Worm (Caenorhabditis elegans) whole organism, young adult: ENCODE results near the gene F56B6.6.
A peak's percentile ranks its signal among the peaks of the same experiment; 100 is the strongest.

Source experiments
- B0035.1 ChIP-seq: sonication (generic microtip); optimal IDR thresholded peaks from 2 replicates; lab custom pipeline; 2016; ENCODE audit warnings: missing genetic modification characterization, mild to moderate bottlenecking, missing compliant biosample characterization, missing genotype, missing genetic modification reagents
- F52B5.7 ChIP-seq: sonication (generic microtip); optimal IDR thresholded peaks from 2 replicates; lab custom pipeline; 2016; ENCODE audit warnings: mild to moderate bottlenecking, missing genetic modification characterization, missing compliant biosample characterization
- F55B11.4 ChIP-seq: sonication (generic microtip); optimal IDR thresholded peaks from 2 replicates; lab custom pipeline; 2016; ENCODE audit warnings: missing compliant biosample characterization, missing genetic modification characterization, borderline replicate concordance; ENCODE audit not compliant: insufficient read depth
- K12H6.12 ChIP-seq: fragments of 200-800 bp; sonication (Bioruptor generic); optimal IDR thresholded peaks from 2 replicates; lab custom pipeline; 2018; ENCODE audit warnings: mild to moderate bottlenecking, missing genetic modification characterization, missing compliant biosample characterization
- Y56A3A.18 ChIP-seq: fragments of 200-800 bp; sonication (Bioruptor generic); IDR thresholded peaks from 2 replicates; pipeline ENCODE4 v1.3.6; 2022; ENCODE audit warnings: missing genetic modification reagents, missing genetic modification characterization, missing compliant biosample characterization
- Y67H2A.10 ChIP-seq: fragments of 200-800 bp; sonication (Bioruptor generic); conservative IDR thresholded peaks from 2 replicates; pipeline ENCODE4 v1.3.6; 2022; ENCODE audit warnings: missing genetic modification reagents, missing genetic modification characterization, missing compliant biosample characterization
- Y95B8A.8 ChIP-seq: fragments of 200-800 bp; sonication (Bioruptor generic); IDR thresholded peaks from 2 replicates; pipeline ENCODE4 v1.3.6; 2022; ENCODE audit warnings: missing genetic modification reagents, missing genetic modification characterization, missing compliant biosample characterization
- bed-1 ChIP-seq: fragments of 200-800 bp; sonication (Bioruptor generic); IDR thresholded peaks from 2 replicates; pipeline ENCODE4 v1.3.6; 2022; ENCODE audit warnings: missing genetic modification reagents, missing genetic modification characterization, missing compliant biosample characterization
- bed-2 ChIP-seq: fragments of 200-800 bp; sonication (Bioruptor generic); IDR thresholded peaks from 2 replicates; pipeline ENCODE4 v1.3.6; 2022; ENCODE audit warnings: missing genetic modification reagents, missing genetic modification characterization, missing compliant biosample characterization
- cebp-1 ChIP-seq, 2 experiments: fragments of 200-800 bp in 1 of 2; sonication (Bioruptor generic) in 1 of 2; sonication (generic microtip) in 1 of 2; IDR thresholded peaks in 1 of 2; optimal IDR thresholded peaks in 1 of 2; 2 replicates each; pipeline versions ENCODE4 v1.3.6 to Lab custom; 2017 to 2022; ENCODE audit warnings: missing compliant biosample characterization in 2 of 2, missing genetic modification characterization in 2 of 2, mild to moderate bottlenecking in 1 of 2, missing genetic modification reagents in 1 of 2, moderate library complexity in 1 of 2
- cebp-2 ChIP-seq: fragments of 200-800 bp; sonication (Bioruptor generic); IDR thresholded peaks from 2 replicates; pipeline ENCODE4 v1.3.6; 2022; ENCODE audit warnings: missing genetic modification characterization, missing compliant biosample characterization
- ceh-100 ChIP-seq: fragments of 200-800 bp; sonication (Bioruptor generic); IDR thresholded peaks from 2 replicates; pipeline ENCODE4 v1.3.6; 2022; ENCODE audit warnings: missing genetic modification reagents, missing genetic modification characterization, missing compliant biosample characterization
- ceh-27 ChIP-seq: fragments of 200-800 bp; sonication (Bioruptor generic); optimal IDR thresholded peaks from 2 replicates; lab custom pipeline; 2018; ENCODE audit warnings: mild to moderate bottlenecking, missing genetic modification characterization, moderate library complexity, missing compliant biosample characterization
- ceh-40 ChIP-seq: fragments of 200-800 bp; sonication (Bioruptor generic); IDR thresholded peaks from 2 replicates; pipeline ENCODE4 v1.3.6; 2022; ENCODE audit warnings: missing genetic modification characterization, missing compliant biosample characterization
- ceh-79 ChIP-seq: sonication (generic microtip); optimal IDR thresholded peaks from 2 replicates; lab custom pipeline; 2017; ENCODE audit warnings: mild to moderate bottlenecking, missing genetic modification characterization, missing compliant biosample characterization
- dox-1 ChIP-seq: fragments of 200-800 bp; sonication (Bioruptor generic); IDR thresholded peaks from 2 replicates; pipeline ENCODE4 v1.3.6; 2022; ENCODE audit warnings: missing genetic modification reagents, missing genetic modification characterization, missing compliant biosample characterization
- hmg-1.2 ChIP-seq: fragments of 200-800 bp; sonication (Bioruptor generic); IDR thresholded peaks from 2 replicates; pipeline ENCODE4 v1.3.6; 2022; ENCODE audit warnings: missing genetic modification reagents, missing genetic modification characterization, missing compliant biosample characterization
- lag-1 ChIP-seq: fragments of 200-800 bp; sonication (Bioruptor generic); IDR thresholded peaks from 2 replicates; pipeline ENCODE4 v1.3.6; 2022; ENCODE audit warnings: missing genetic modification reagents, missing genetic modification characterization, missing compliant biosample characterization
- mxl-1 ChIP-seq: sonication (generic microtip); optimal IDR thresholded peaks from 2 replicates; lab custom pipeline; 2016; ENCODE audit warnings: missing genetic modification characterization, missing compliant biosample characterization
- nhr-120 ChIP-seq: fragments of 200-800 bp; sonication (Bioruptor generic); IDR thresholded peaks from 2 replicates; pipeline ENCODE4 v1.3.6; 2022; ENCODE audit warnings: missing genetic modification characterization, missing compliant biosample characterization
- nhr-80 ChIP-seq: sonication (generic microtip); optimal IDR thresholded peaks from 2 replicates; lab custom pipeline; 2016; ENCODE audit warnings: missing genetic modification characterization, missing compliant biosample characterization
- rcor-1 ChIP-seq: fragments of 200-800 bp; sonication (Bioruptor generic); IDR thresholded peaks from 2 replicates; pipeline ENCODE4 v1.3.6; 2022; ENCODE audit warnings: missing genetic modification reagents, missing genetic modification characterization, missing compliant biosample characterization
- snpc-3.4 ChIP-seq: sonication (generic microtip); optimal IDR thresholded peaks from 2 replicates; lab custom pipeline; 2017; ENCODE audit warnings: missing genetic modification characterization, mild to moderate bottlenecking, missing compliant biosample characterization, antibody characterized with exemption, moderate library complexity, missing genotype, missing genetic modification reagents
- snpc-4 ChIP-seq, 5 experiments: fragments of 150-350 bp in 1 of 5; sonication (generic microtip) in 4 of 5; optimal IDR thresholded peaks; 2 replicates each; lab custom pipeline; 2014 to 2018; ENCODE audit warnings: missing genetic modification characterization in 5 of 5, missing biosample characterization in 3 of 5, antibody characterized with exemption in 2 of 5, mild to moderate bottlenecking in 2 of 5, missing compliant biosample characterization in 2 of 5, missing genotype in 2 of 5, moderate library complexity in 2 of 5, missing genetic modification reagents in 1 of 5
- sptf-2 ChIP-seq: fragments of 200-800 bp; sonication (Bioruptor generic); optimal IDR thresholded peaks from 2 replicates; lab custom pipeline; 2018; ENCODE audit warnings: mild to moderate bottlenecking, missing genetic modification characterization, missing compliant biosample characterization
- ztf-26 ChIP-seq: sonication (generic microtip); optimal IDR thresholded peaks from 2 replicates; lab custom pipeline; 2017; ENCODE audit warnings: missing genetic modification characterization, missing compliant biosample characterization
- ztf-28 ChIP-seq: fragments of 200-800 bp; sonication (Bioruptor generic); IDR thresholded peaks from 2 replicates; pipeline ENCODE4 v1.3.6; 2022; ENCODE audit warnings: missing genetic modification reagents, missing genetic modification characterization, missing compliant biosample characterization
- ztf-6 ChIP-seq: fragments of 200-800 bp; sonication (Bioruptor generic); IDR thresholded peaks from 2 replicates; pipeline ENCODE4 v1.3.6; 2022; ENCODE audit warnings: missing genetic modification reagents, missing genetic modification characterization, missing compliant biosample characterization

Gene F56B6.6

ce11 chrX:3547828-3548227, 15.0 kb upstream of the F56B6.6 start:
- TF ChIP-seq nhr-80 (tag; lab: Kevin White, UChicago), result peak; percentile 31
- TF ChIP-seq Y67H2A.10, result no peak
- TF ChIP-seq, all 124 proteins: peak for 1

- no peak for TF ChIP-seq cebp-2 (GFP tag; lab: Robert Waterston, UW)
- no peak for TF ChIP-seq B0035.1 (tag; lab: Kevin White, UChicago)
- TF ChIP-seq mxl-1 (tag; lab: Kevin White, UChicago), result no peak
Observed at ce11 chrX:3547097-3547496, 14.3 kb upstream of the F56B6.6 start.

ce11 chrX:3542242-3542641, 9.4 kb upstream of the F56B6.6 start, which contains the start of gene rgs-7:
Gene rgs-7, plus strand, starts transcription at chrX:3542542.
- no peak for TF ChIP-seq ztf-28
- no peak for TF ChIP-seq snpc-4 (GFP tag; optimal IDR thresholded peaks at IDR 0.05; lab: Kevin White, UChicago)
- TF ChIP-seq snpc-4 (tag; optimal IDR thresholded peaks at IDR 0.05; lab: Kevin White, UChicago), result no peak
- no peak for TF ChIP-seq F55B11.4
- no peak for TF ChIP-seq bed-1 (GFP tag; lab: Robert Waterston, UW)

- no peak for TF ChIP-seq rcor-1 (GFP tag; lab: Robert Waterston, UW)
- no peak for TF ChIP-seq Y95B8A.8 (GFP tag; lab: Robert Waterston, UW)
- TF ChIP-seq dox-1 (GFP tag; lab: Robert Waterston, UW), result peak; percentile 42; the same call in 1 of the 2 replicates
- no peak for TF ChIP-seq cebp-1 (GFP tag; IDR thresholded peaks at IDR 0.05; lab: Robert Waterston, UW)
- peak; percentile 60 for TF ChIP-seq cebp-1 (tag; optimal IDR thresholded peaks at IDR 0.05; lab: Kevin White, UChicago)
- peak; percentile 65 for TF ChIP-seq ztf-26 (tag; lab: Kevin White, UChicago)
- TF ChIP-seq ceh-79 (tag; lab: Kevin White, UChicago), result no peak
- 0 out of 2 replicates have a peak, but pooled peaks have one; percentile 15 for TF ChIP-seq bed-2 (GFP tag; lab: Robert Waterston, UW)
- TF ChIP-seq ceh-40 (GFP tag; lab: Robert Waterston, UW), result 0 out of 2 replicates have a peak, but pooled peaks have one; percentile 18
- peak; percentile 34; the same call in 1 of the 2 replicates for TF ChIP-seq hmg-1.2 (GFP tag; lab: Robert Waterston, UW)
- TF ChIP-seq lag-1 (GFP tag; lab: Robert Waterston, UW), result no peak
- no peak for TF ChIP-seq sptf-2
- peak; percentile 53 for TF ChIP-seq ceh-27 (GFP tag; lab: Kevin White, UChicago)
- no peak for TF ChIP-seq ztf-6 (GFP tag; lab: Robert Waterston, UW)
Observed at ce11 chrX:3540861-3541260, 8.0 kb upstream of the F56B6.6 start.

ce11 chrX:3538067-3538466, 5.2 kb upstream of the F56B6.6 start:
- TF ChIP-seq F52B5.7 (tag; lab: Kevin White, UChicago) (no peak), snpc-3.4 (tag; lab: Kevin White, UChicago) (no peak), K12H6.12 (tag; lab: Kevin White, UChicago) (no peak), Y67H2A.10 (no peak), sptf-2 (no peak), cebp-2 (GFP tag; lab: Robert Waterston, UW) (no peak), ceh-27 (GFP tag; lab: Kevin White, UChicago) (no peak), nhr-120 (GFP tag; lab: Robert Waterston, UW) (no peak), ceh-100 (GFP tag; lab: Robert Waterston, UW) (no peak)

ce11 chrX:3537335-3537734, 4.5 kb upstream of the F56B6.6 start, which contains the start of gene gyg-1:
Gene gyg-1, plus strand, starts transcription at chrX:3537635.
- TF ChIP-seq Y56A3A.18 (GFP tag; lab: Robert Waterston, UW) (no peak), cebp-1 (GFP tag; IDR thresholded peaks at IDR 0.05; lab: Robert Waterston, UW) (no peak), cebp-1 (tag; optimal IDR thresholded peaks at IDR 0.05; lab: Kevin White, UChicago) (no peak)
